Worm (Caenorhabditis elegans) whole organism, L3 larva: ENCODE data around the gene sart-3.

Experiments used
- R02D3.7 ChIP-seq: fragments of 150-350 bp; optimal IDR thresholded peaks from 2 replicates; lab custom pipeline; 2014; ENCODE audit warnings: missing biosample characterization, missing genetic modification characterization
- ama-1 ChIP-seq: fragments of 150-350 bp; optimal IDR thresholded peaks from 2 replicates; lab custom pipeline; 2018
- egl-5 ChIP-seq: fragments of 150-350 bp; optimal IDR thresholded peaks from 2 replicates; lab custom pipeline; 2017; ENCODE audit warnings: missing biosample characterization, missing genetic modification reagents, missing genetic modification characterization, inconsistent platforms
- lin-15B ChIP-seq: fragments of 150-350 bp; optimal IDR thresholded peaks from 2 replicates; lab custom pipeline; 2014; ENCODE audit warnings: missing biosample characterization, missing genetic modification characterization
- lin-39 ChIP-seq: fragments of 150-350 bp; optimal IDR thresholded peaks from 2 replicates; lab custom pipeline; 2018; ENCODE audit warnings: missing biosample characterization, missing genetic modification reagents, missing genetic modification characterization
- mdl-1 ChIP-seq: fragments of 150-350 bp; optimal IDR thresholded peaks from 2 replicates; lab custom pipeline; 2014; ENCODE audit warnings: missing biosample characterization, missing genetic modification characterization
- nhr-12 ChIP-seq: fragments of 150-350 bp; optimal IDR thresholded peaks from 2 replicates; lab custom pipeline; 2014; ENCODE audit warnings: missing biosample characterization, missing genetic modification characterization
- nhr-237 ChIP-seq: fragments of 150-350 bp; optimal IDR thresholded peaks from 2 replicates; lab custom pipeline; 2014; ENCODE audit warnings: missing biosample characterization, missing genetic modification characterization
- nhr-77 ChIP-seq: fragments of 150-350 bp; optimal IDR thresholded peaks from 2 replicates; lab custom pipeline; 2014; ENCODE audit warnings: missing biosample characterization, missing genetic modification characterization

DNA sequence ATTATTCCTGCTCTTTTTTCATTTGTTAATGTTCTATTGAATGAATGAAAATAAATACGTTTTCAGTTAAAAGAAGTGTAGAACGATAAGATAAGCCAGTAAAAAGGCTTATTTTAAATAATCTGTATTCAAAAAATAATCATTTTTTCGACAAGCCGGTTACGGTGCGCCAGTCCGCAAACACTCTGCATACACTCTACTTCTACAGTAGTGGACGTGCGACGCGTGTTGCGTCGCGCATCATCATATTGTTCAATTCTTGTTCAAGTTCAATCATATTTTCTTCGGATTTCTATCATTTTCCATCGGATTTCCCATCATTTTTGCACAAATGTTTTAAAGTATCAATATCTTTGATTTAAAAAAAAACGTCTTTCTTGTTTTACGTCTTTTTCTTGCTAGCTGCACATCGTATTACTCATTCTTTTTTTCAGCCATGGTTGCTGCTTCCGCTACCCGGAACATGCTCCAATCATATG, 12.8 kb downstream of the sart-3 start, which contains the start of gene B0035.18:
- TF ChIP-seq egl-5 (tag; lab: Kevin White, UChicago) (no peak), lin-15B (no peak), R02D3.7 (tag; lab: Kevin White, UChicago) (no peak), nhr-77 (no peak), lin-39 (tag; lab: Kevin White, UChicago) (no peak), nhr-12 (tag; lab: Kevin White, UChicago) (no peak), nhr-237 (tag; lab: Kevin White, UChicago) (no peak), ama-1 (lab: Kevin White, UChicago) (no peak), mdl-1 (tag; lab: Kevin White, UChicago) (no peak)
